Worm (Caenorhabditis elegans): ENCODE measurements around the gene Y51A2A.16.

The Y51A2A.16 gene

DNA sequence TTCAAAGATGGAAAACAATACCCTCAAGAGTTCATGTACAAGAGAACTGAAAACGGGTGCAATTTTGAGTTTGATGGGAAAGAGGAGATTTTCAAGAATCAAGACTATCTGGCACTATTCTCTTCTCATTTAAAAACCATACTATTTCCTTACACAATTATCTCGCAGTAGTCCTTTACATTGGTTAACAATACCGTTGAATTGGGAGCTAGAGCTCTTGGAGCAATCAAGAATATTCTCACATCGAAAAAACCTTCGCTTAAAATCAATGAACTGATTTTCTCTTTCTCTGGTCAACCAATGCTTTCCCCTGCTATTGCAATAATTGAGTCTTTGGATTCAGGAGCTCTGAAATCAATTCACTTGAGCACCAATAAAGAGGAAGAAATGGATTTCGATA, 27.2 kb downstream of the Y51A2A.16 start, which contains the start of gene R10E8.2:
TSS of gene R10E8.2 (plus strand) at position 301 of the 400 bp plus-strand sequence.
- TF ChIP-seq elt-3 (tag; optimal IDR thresholded peaks at IDR 0.05), result no peak

- peak; percentile 73 for TF ChIP-seq fos-1 (tag; optimal IDR thresholded peaks at IDR 0.05)
- TF ChIP-seq sem-4 (tag; optimal IDR thresholded peaks at IDR 0.05), result no peak
- no peak for TF ChIP-seq nhr-6 (tag; optimal IDR thresholded peaks at IDR 0.05)
- peak; percentile 4 for TF ChIP-seq crh-2 (tag; optimal IDR thresholded peaks at IDR 0.05)
These were observed 28.4 kb downstream of the Y51A2A.16 start, which contains the start of gene R10E8.1 for ce11 chrV:18252239-18252638. R10E8.1 (minus strand) TSS chrV:18252416.

DNA sequence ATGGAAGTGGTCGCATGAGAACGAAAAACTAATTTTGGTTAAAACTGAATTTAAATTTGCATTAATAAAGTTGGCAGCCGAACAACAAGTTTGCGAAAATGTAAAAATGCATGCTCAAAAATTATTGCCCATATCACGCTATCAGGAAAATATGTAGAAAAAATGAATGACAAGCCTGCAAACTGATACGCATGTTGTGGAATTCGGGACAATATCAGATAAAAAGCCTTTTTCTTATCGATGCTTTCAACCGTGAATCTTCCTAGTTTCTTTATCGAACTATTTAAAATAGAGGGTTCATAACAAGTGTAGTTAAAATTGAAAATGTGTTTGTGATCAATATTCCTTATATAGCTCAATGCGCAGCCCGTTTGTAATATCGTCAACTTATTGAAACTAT, 34.6 kb downstream of the Y51A2A.16 start:
- TF ChIP-seq fos-1 (tag; optimal IDR thresholded peaks at IDR 0.05) (peak; percentile 79), zag-1 (tag; optimal IDR thresholded peaks at IDR 0.05) (no peak)

DNA sequence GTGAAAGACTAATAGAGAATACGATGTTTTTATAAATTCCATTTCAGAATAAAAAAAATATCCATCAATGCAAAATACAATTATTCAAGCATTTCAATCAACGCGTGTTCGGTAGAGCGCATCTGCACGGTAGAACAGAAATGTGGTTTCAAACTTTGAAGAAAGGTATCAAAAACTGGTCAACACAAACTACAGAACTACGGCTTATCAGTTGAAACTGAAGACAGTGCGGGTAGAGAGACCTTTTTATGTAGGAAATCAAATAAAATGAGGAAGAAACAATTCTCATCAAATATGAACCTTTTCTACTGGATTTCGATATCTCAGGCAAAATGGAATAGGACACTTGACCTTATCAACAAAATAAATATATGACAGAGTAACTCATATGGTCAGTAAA, 36.3 kb downstream of the Y51A2A.16 start:
- no peak for TF ChIP-seq nhr-77 (tag; optimal IDR thresholded peaks at IDR 0.05)
- TF ChIP-seq fos-1 (tag; optimal IDR thresholded peaks at IDR 0.05), result peak; percentile 22
- TF ChIP-seq peb-1 (tag; optimal IDR thresholded peaks at IDR 0.05), result no peak

DNA sequence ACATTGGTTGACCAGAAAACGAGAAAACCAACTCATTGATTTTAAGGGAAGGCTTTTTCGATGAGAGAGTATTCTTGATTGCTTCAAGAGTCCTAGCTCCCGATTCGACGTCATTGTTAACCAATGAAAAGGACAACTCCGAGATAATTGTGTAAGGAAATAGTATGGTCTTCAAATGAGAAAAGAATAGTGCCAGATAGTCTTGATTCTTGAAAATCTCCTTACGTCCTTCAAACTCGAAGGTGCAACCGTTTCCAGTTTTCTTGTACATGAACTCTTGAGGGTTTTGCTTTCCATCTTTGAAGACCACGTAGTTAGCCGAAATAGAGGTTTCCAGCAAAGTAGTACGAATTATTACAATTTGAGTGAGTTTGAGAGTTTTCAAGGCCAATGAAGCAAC, 37.5 kb downstream of the Y51A2A.16 start:
- no peak for TF ChIP-seq sem-4 (tag; optimal IDR thresholded peaks at IDR 0.05)
- no peak for TF ChIP-seq R02D3.7 (tag; optimal IDR thresholded peaks at IDR 0.05)
- TF ChIP-seq F13H6.1 (tag; optimal IDR thresholded peaks at IDR 0.05), result no peak
- TF ChIP-seq sma-3 (GFP tag; optimal IDR thresholded peaks at IDR 0.05), result no peak
- TF ChIP-seq Y55F3AM.14 (GFP tag; optimal IDR thresholded peaks at IDR 0.05), result no peak
- TF ChIP-seq lsy-2 (tag; optimal IDR thresholded peaks at IDR 0.05), result no peak
- TF ChIP-seq nhr-237 (tag; optimal IDR thresholded peaks at IDR 0.05), result no peak
- TF ChIP-seq crh-2 (tag; optimal IDR thresholded peaks at IDR 0.05), result no peak
- TF ChIP-seq unc-55 (GFP tag; optimal IDR thresholded peaks at IDR 0.05), result no peak
- TF ChIP-seq elt-3 (tag; optimal IDR thresholded peaks at IDR 0.05), result no peak
- no peak for TF ChIP-seq nhr-23 (tag; optimal IDR thresholded peaks at IDR 0.05)
- no peak for TF ChIP-seq ztf-1 (GFP tag; conservative IDR thresholded peaks at IDR 0.05)
- TF ChIP-seq ceh-82 (tag; optimal IDR thresholded peaks at IDR 0.05), result no peak
- TF ChIP-seq mab-5 (tag; optimal IDR thresholded peaks at IDR 0.05), result no peak

DNA sequence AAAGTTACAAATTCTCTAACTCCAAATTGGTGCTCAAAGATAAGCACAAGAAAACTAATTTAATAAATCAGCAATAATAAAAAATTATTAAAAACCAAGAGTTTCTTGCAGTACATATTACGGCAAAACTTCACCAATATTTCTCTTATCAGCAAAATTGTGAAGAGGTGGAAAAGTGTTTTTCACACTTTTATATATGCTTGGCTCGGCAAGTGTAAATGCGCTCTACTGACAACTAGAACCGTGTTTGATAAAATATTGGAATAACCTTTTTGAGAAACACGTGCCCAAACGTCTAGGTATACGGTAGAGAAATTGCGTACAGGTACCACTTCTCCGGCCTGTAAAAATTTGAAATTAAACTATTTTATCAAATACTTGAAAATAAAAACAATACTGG, 39.4 kb downstream of the Y51A2A.16 start, which contains the start of gene R10E8.8:
TSS of gene R10E8.8 (minus strand) at position 343 of the 400 bp plus-strand sequence.
- TF ChIP-seq crh-2 (tag; optimal IDR thresholded peaks at IDR 0.05) (peak; percentile 35), gmeb-1 (tag; optimal IDR thresholded peaks at IDR 0.05) (peak; percentile 18), fos-1 (tag; optimal IDR thresholded peaks at IDR 0.05) (peak; percentile 27), ztf-11 (tag; optimal IDR thresholded peaks at IDR 0.05) (no peak), lsy-2 (tag; optimal IDR thresholded peaks at IDR 0.05) (no peak)

DNA sequence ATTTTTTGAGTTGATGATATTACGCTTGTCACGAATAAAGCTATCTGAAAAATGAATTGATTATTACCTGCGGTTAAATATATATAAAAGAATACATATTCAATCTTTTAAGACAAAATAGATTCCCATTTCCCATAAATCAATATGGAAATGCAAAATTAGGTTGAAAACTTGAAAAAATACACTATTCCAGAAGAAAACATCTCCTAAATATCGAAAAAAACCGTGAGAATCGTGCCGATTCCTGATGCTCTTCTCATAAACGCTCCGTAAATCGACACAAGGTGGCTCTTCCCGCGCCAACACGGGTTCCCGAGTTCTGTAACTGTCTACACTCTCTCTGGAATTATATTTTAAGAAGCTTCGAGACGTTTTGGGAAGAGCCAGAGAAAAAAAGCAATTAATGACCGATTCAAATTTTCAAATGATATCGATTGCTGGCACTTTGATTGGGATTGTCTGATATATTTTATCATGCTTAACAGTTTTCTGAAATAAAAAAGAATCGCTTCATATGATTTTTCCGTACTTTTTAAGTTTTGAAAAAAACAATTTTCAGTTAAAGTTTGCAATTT, 43.9 kb downstream of the Y51A2A.16 start, which contains the start of gene R10E8.3:
TSS of gene R10E8.3 (minus strand) at position 51 of the 575 bp plus-strand sequence.
- TF ChIP-seq elt-3 (tag; optimal IDR thresholded peaks at IDR 0.05) (no peak), nhr-77 (tag; optimal IDR thresholded peaks at IDR 0.05) (no peak), nhr-23 (tag; optimal IDR thresholded peaks at IDR 0.05) (no peak), lin-39 (tag; optimal IDR thresholded peaks at IDR 0.05) (no peak), sma-9 (GFP tag; optimal IDR thresholded peaks at IDR 0.05) (no peak), sma-9 (tag; optimal IDR thresholded peaks at IDR 0.05) (no peak), mab-5 (tag; optimal IDR thresholded peaks at IDR 0.05) (no peak), mdl-1 (tag; optimal IDR thresholded peaks at IDR 0.05) (no peak), ztf-1 (GFP tag; conservative IDR thresholded peaks at IDR 0.05) (no peak), sem-4 (tag; optimal IDR thresholded peaks at IDR 0.05) (no peak), crh-2 (tag; optimal IDR thresholded peaks at IDR 0.05) (no peak)

ce11 chrV:18235808-18236207, 44.9 kb downstream of the Y51A2A.16 start:
- TF ChIP-seq lsy-2 (tag; optimal IDR thresholded peaks at IDR 0.05) (no peak), lin-13 (GFP tag; optimal IDR thresholded peaks at IDR 0.05) (no peak), mdl-1 (tag; optimal IDR thresholded peaks at IDR 0.05) (no peak), elt-3 (tag; optimal IDR thresholded peaks at IDR 0.05) (no peak), nhr-237 (tag; optimal IDR thresholded peaks at IDR 0.05) (no peak), ztf-11 (tag; optimal IDR thresholded peaks at IDR 0.05) (no peak), ama-1 (optimal IDR thresholded peaks at IDR 0.05) (no peak), blmp-1 (tag; optimal IDR thresholded peaks at IDR 0.05; ENCODE audit: insufficient read depth) (no peak), nhr-129 (tag; optimal IDR thresholded peaks at IDR 0.05) (no peak), fos-1 (tag; optimal IDR thresholded peaks at IDR 0.05) (no peak)

Measured in whole organism, L2 larva.